Worm (Caenorhabditis elegans) whole organism, midembryonic: Measurements from ENCODE around the gene ttx-3.

Experiments
- T22C8.4 ChIP-seq: fragments of 200-800 bp; sonication (Bioruptor generic); IDR thresholded peaks from 2 replicates; pipeline ENCODE4 v1.3.6; 2022; ENCODE audit warnings: missing genetic modification characterization, missing compliant biosample characterization
- cog-1 ChIP-seq: sonication (generic microtip); optimal IDR thresholded peaks from 2 replicates; lab custom pipeline; 2016; ENCODE audit warnings: missing genetic modification characterization, missing compliant biosample characterization

- TF ChIP-seq cog-1 (tag; lab: Kevin White, UChicago) (no peak), T22C8.4 (GFP tag; lab: Robert Waterston, UW) (no peak)
Observed at ce11 chrX:11743723-11744122, 25.5 kb downstream of the ttx-3 start.
